Worm (Caenorhabditis elegans) whole organism, L4/young adult: Measurements from ENCODE around the gene sdha-1.
"Not testable (repeated sequence)": the region's sequence is repeated elsewhere in the genome, so short reads cannot be mapped to it uniquely, and the experiment has no call there.

Experiments
- W03F9.2 ChIP-seq: fragments of 150-350 bp; optimal IDR thresholded peaks from 2 replicates; lab custom pipeline; 2014; ENCODE audit warnings: missing biosample characterization, missing genetic modification characterization
- dao-5 ChIP-seq: sonication (generic microtip); optimal IDR thresholded peaks from 2 replicates; lab custom pipeline; 2016; ENCODE audit warnings: missing genotype, missing genetic modification characterization, moderate library complexity, missing compliant biosample characterization
- him-1 ChIP-seq: sonication (generic microtip); optimal IDR thresholded peaks from 2 replicates; lab custom pipeline; 2016; ENCODE audit warnings: missing genotype, missing genetic modification reagents, missing genetic modification characterization, missing compliant biosample characterization

DNA sequence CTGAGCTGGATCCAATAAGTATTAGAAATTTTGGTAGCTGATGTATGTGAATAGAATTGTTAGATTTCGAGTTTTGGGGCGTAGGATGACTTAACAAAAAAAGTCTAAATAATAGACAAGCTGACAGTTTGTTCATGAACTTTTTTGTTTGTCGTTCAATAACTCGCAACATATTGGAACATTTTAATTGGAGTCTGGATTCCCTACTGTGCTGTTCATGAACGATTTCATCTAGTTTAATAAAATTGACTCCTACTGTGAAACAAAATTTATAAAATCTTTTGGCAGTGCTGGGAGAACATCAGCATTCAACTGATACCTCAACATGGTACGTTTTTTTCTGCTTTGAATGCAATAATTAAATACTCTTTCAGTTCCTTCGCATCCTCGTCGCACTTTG lies 4.3 kb downstream of the sdha-1 start, which contains the start of gene nspc-7:
- TF ChIP-seq W03F9.2 (tag; lab: Kevin White, UChicago); him-1 (tag; lab: Kevin White, UChicago); dao-5: not testable (repeated sequence)
